Fruit fly (Drosophila melanogaster) Kc167 (cell line): ENCODE data around the gene shd.

ENCODE experiments used
- h ChIP-seq: fragments of >200 bp; optimal IDR thresholded peaks from 3 replicates; lab custom pipeline; 2018; ENCODE audit warnings: missing external identifiers
- ttk ChIP-seq: sonication (Bioruptor generic); optimal IDR thresholded peaks from 2 replicates; lab custom pipeline; 2017; ENCODE audit warnings: missing external identifiers

DNA sequence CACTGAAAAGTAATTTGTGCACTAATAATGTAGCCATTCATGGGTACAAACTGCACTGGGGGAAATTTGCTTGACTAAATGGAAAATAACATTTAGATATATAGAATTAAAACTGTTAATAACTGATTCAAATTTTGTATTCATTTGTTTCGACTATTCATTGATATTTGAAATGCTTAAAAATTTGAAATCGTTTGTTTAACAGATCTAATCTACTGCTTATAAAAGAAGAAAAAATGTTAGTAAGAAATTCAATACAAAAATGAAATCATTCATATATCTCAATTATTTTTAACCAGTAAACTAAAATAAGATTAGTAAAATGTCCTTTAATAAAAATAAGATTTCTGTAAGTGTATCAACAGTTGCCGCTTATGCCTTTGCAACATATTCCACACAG is 38.3 kb upstream of the shd start:
- TF ChIP-seq h (lab: Kevin White, UChicago) (no peak), ttk (lab: Kevin White, UChicago) (no peak)
